Worm (Caenorhabditis elegans): ENCODE results near the gene F09E10.6.

ce11 chrX:1538830-1539229 is 41.3 kb upstream of the F09E10.6 start:
- TF ChIP-seq C06A6.2 (GFP tag; conservative IDR thresholded peaks at IDR 0.05), result no peak
- no peak for TF ChIP-seq lin-35 (GFP tag; optimal IDR thresholded peaks at IDR 0.05)
- no peak for TF ChIP-seq F37B4.10 (GFP tag; IDR thresholded peaks at IDR 0.05)
- TF ChIP-seq ztf-26 (tag; optimal IDR thresholded peaks at IDR 0.05), result no peak
- no peak for TF ChIP-seq mcd-1 (GFP tag; IDR thresholded peaks at IDR 0.05)
- no peak for TF ChIP-seq unc-62 (GFP tag; optimal IDR thresholded peaks at IDR 0.05)
- TF ChIP-seq snpc-4 (GFP tag; optimal IDR thresholded peaks at IDR 0.05), result no peak
- peak in 2 of 4 experiments; percentile 37 to 69 for TF ChIP-seq snpc-4 (tag; optimal IDR thresholded peaks at IDR 0.05)
- TF ChIP-seq egl-44 (GFP tag; IDR thresholded peaks at IDR 0.05), result no peak
- TF ChIP-seq B0261.1 (tag; optimal IDR thresholded peaks at IDR 0.05), result no peak
- no peak for TF ChIP-seq ets-4 (GFP tag; optimal IDR thresholded peaks at IDR 0.05)

All from whole organism, young adult.